Fruit fly (Drosophila melanogaster) Kc167 (cell line): ENCODE results near the gene CG1924.

Experiments used
- Myc ChIP-seq: fragments of >200 bp; optimal IDR thresholded peaks from 2 replicates; lab custom pipeline; 2017; ENCODE audit warnings: missing external identifiers
- Sin3A ChIP-seq: fragments of >200 bp; optimal IDR thresholded peaks from 2 replicates; lab custom pipeline; 2018; ENCODE audit warnings: missing external identifiers
- h ChIP-seq: fragments of >200 bp; optimal IDR thresholded peaks from 3 replicates; lab custom pipeline; 2018; ENCODE audit warnings: missing external identifiers
- insv ChIP-seq: fragments of >200 bp; optimal IDR thresholded peaks from 3 replicates; lab custom pipeline; 2018; ENCODE audit warnings: missing external identifiers
- psq ChIP-seq: fragments of >200 bp; optimal IDR thresholded peaks from 2 replicates; lab custom pipeline; 2017; ENCODE audit warnings: missing external identifiers
- ttk ChIP-seq: sonication (Bioruptor generic); optimal IDR thresholded peaks from 2 replicates; lab custom pipeline; 2017; ENCODE audit warnings: missing external identifiers

CG1924 gene

DNA sequence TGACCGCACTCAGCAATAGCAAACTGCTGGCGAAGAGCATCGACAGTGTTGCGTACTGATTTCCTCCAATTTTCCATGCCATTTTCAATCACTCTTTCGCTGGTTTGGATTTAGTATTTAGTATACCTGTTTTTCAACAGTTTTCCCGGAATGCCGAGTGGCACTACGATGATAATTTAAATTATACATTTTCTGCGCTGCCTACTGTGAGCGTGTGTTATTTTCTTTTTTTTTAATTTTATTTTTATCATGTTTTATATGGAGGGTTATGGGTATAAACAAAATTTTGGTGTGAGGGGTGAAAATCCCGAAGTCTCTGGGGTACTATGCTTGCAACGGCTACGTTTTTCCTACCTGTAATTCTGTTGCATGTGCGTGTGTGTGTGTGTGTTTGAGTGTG is at the start of gene CG1924:
TSS of gene CG1924 (minus strand) at position 101 of the 400 bp plus-strand sequence.
- no peak for TF ChIP-seq Myc
- TF ChIP-seq h (lab: Kevin White, UChicago) = no peak
- TF ChIP-seq Sin3A = no peak
- TF ChIP-seq insv (lab: Kevin White, UChicago) = no peak
- TF ChIP-seq ttk (lab: Kevin White, UChicago) = no peak
- no peak for TF ChIP-seq psq (lab: Kevin White, UChicago)

DNA sequence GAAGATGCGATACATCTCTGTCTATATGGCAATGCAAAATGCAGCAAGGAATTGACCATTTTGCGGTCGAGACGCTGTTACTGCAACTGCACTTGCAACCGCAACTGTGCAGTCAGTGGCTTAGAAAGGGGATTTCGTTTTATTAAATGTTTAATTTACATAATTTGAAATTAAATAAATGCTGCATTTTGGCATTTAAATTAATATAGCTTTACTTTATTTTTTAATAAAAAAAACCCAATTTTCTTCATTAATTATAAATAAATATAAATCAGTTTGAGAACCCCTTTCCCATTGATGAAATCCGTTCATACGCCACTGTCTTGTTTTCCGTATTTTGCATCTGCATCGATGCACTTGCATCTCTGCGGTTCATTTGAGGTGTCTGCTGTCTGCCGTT is 49.5 kb upstream of the CG1924 start:
- TF ChIP-seq ttk (lab: Kevin White, UChicago) = no peak
- TF ChIP-seq h (lab: Kevin White, UChicago) = no peak
- no peak for TF ChIP-seq insv (lab: Kevin White, UChicago)
- no peak for TF ChIP-seq Myc
- TF ChIP-seq psq (lab: Kevin White, UChicago) = no peak
- no peak for TF ChIP-seq Sin3A

DNA sequence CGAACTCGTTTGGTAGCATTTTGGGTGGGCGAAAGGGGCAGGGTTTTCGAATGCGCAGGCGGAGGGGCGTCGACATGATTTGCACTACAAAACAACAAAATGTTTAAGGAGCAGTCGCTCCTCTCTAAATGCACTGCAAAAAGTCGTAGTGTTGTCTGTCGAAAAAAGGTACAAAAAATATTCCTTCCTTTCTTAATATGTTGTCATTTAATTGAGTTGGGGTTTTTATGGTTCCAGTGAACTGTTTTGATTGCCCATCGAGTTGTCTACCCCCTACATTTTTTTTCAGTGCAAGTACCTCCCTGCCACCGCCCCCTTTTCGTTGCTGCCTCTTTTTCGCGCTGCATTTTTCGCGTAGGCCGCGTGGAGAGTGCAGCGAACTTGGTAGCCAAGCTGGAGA is 48.1 kb upstream of the CG1924 start:
- TF ChIP-seq h (lab: Kevin White, UChicago) = no peak
- TF ChIP-seq insv (lab: Kevin White, UChicago) = no peak
- no peak for TF ChIP-seq Sin3A
- TF ChIP-seq ttk (lab: Kevin White, UChicago) = no peak
- no peak for TF ChIP-seq Myc
- TF ChIP-seq psq (lab: Kevin White, UChicago) = no peak

DNA sequence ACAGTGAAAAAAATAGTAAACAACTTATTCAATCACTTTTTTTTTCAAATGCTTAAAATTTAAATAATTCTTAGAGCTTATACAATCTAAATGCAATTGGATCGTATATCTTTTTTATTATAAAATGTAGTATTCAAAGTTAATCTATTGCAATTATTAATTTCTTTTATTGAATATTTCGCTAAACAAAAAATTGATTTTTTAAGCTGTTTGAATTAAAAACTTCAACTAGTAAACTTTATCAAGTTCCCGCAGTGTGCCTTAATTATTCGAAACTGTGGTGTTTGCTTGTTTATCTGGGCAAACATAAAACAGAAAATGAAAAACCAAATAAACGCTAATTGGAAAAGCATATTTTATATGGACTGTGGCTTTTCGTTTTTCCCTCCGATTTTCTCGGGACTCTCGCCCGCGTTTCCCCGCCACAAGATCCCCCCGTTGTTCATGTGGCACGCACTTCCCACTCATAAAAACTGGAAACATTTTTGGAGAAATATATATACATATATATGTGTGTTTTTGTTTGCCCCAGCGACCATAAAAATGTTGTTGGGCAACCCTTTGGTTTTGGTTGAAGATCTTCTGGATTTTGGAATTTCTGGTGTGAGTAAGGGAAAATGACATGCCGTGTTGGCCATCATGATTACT is 47.0 kb upstream of the CG1924 start:
- TF ChIP-seq insv (lab: Kevin White, UChicago) = no peak
- no peak for TF ChIP-seq Sin3A
- no peak for TF ChIP-seq h (lab: Kevin White, UChicago)
- TF ChIP-seq psq (lab: Kevin White, UChicago) = no peak
- no peak for TF ChIP-seq ttk (lab: Kevin White, UChicago)
- TF ChIP-seq Myc = no peak

DNA sequence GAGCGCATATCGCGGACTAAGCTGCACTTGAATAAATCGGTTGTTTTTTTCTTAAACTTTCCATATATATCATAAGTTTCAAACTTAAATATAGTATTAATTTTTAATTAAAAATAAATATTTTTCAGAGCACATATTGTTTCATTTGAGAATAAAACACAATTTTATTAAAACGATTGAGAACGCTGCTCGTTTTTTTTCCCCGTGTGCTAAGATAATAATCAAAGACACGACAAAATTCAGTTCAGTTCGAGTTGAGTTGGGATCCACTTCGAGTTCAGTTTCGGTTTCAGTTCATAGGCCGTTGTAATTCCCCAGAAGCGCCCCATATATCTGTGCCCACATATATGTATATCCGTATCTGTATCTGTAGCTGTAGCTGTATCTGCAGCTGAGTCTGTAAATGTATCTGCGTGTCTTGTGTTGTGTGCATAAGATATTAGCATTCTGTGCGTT is 44.5 kb upstream of the CG1924 start:
- no peak for TF ChIP-seq insv (lab: Kevin White, UChicago)
- no peak for TF ChIP-seq Sin3A
- TF ChIP-seq h (lab: Kevin White, UChicago) = no peak
- TF ChIP-seq Myc = no peak
- no peak for TF ChIP-seq ttk (lab: Kevin White, UChicago)
- no peak for TF ChIP-seq psq (lab: Kevin White, UChicago)

DNA sequence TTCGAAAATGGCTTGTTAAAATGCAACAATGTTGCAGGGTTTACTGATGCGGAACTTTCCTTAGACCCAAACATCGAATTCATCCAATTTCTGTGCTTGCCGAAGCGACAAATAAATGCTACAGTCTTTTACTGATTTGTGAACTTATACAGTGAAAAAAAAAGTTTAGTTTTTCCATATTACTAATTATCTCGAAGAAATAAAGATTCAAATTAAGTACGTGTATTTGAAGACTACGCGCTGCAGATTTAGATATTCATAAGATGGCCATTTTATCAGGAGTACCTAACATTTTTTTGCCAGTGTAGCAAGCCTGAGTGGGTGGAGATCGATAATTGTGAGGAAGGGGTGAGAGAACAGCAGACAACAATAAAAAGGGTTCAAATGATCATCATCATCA is 43.1 kb upstream of the CG1924 start:
- TF ChIP-seq h (lab: Kevin White, UChicago) (no peak), Sin3A (no peak), ttk (lab: Kevin White, UChicago) (no peak), Myc (no peak), insv (lab: Kevin White, UChicago) (no peak), psq (lab: Kevin White, UChicago) (no peak)

DNA sequence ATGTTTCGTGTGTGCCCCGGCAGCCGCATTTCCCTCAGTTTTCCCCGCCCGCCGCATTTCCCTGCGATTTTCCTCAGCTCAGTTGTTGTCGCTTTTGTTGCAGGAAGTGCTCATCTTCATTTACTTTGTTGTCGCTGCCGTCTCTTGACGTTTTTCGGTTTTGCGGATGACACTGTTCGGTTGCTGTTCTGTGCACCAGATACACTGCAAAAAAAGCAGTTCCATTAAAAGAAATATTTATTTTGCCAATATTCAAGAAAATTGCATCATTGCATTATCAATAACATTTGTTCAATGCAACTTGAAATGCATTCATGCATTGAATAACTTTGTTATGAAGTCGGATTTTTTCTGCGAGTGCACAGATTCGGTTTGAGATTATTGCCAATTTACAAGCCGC is 39.1 kb upstream of the CG1924 start:
- TF ChIP-seq ttk (lab: Kevin White, UChicago) = no peak
- TF ChIP-seq insv (lab: Kevin White, UChicago) = no peak
- no peak for TF ChIP-seq Sin3A
- no peak for TF ChIP-seq Myc

DNA sequence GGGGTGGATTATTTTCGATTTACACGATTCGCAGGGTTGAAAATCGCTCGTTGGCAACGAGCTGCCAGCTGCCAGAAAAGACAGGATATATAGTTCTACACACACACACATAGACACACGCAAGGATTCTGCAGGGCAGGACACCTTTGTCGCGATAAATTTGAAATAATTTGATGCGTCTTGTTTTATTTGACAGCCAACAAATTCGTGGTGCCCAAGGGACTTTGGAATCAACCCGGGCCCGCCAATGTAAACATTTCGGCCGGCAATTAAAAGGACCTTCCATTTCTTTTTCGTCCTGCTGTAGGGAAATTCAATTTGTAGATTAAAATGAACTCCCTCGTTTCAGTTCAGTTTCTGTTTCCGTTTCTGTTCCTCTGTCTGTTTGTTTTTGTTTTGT is 34.3 kb upstream of the CG1924 start:
- TF ChIP-seq Myc (no peak), Sin3A (no peak), psq (lab: Kevin White, UChicago) (no peak), insv (lab: Kevin White, UChicago) (no peak), ttk (lab: Kevin White, UChicago) (no peak), h (lab: Kevin White, UChicago) (no peak)

DNA sequence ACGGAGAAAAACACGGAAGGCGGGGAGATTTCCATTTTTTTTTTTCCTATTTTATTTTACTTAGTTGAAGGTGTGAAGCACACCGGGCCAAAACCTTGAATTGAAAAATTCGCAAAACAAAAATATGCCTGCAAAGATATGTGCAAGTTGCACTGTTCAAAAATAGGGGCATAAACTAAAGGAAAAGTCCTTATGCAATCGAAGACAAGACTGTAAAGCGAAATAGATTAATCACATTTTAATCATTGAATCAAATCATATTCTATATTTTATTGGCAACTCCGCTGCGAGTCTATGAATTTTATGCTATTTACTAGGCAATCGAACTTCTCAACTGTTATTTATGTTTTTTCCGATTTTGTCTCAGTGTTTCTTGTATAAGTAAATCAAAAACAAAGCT is 29.2 kb upstream of the CG1924 start:
- TF ChIP-seq Sin3A = no peak
- TF ChIP-seq insv (lab: Kevin White, UChicago) = no peak
- no peak for TF ChIP-seq Myc
- TF ChIP-seq ttk (lab: Kevin White, UChicago) = no peak
- no peak for TF ChIP-seq psq (lab: Kevin White, UChicago)
- no peak for TF ChIP-seq h (lab: Kevin White, UChicago)

DNA sequence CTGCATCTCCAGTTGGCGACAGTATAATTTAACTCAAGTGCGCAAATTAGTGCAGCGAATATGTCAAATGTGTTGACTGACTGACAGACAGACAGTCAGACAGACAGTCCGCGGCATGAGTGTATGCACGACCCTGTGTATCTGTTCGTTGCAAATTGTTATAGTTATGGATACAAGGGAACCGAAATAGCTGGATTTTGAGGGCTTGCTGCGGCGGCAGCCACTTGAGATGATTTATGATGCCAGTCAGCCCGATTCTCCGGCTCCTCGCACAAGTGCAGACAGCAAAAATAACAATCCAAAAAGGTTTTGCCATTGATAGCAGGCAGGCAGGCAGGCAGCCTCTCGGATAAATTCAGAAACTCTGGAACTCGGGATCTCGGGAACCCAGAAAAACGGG is 28.7 kb upstream of the CG1924 start:
- TF ChIP-seq h (lab: Kevin White, UChicago) (no peak), ttk (lab: Kevin White, UChicago) (no peak), psq (lab: Kevin White, UChicago) (no peak)

DNA sequence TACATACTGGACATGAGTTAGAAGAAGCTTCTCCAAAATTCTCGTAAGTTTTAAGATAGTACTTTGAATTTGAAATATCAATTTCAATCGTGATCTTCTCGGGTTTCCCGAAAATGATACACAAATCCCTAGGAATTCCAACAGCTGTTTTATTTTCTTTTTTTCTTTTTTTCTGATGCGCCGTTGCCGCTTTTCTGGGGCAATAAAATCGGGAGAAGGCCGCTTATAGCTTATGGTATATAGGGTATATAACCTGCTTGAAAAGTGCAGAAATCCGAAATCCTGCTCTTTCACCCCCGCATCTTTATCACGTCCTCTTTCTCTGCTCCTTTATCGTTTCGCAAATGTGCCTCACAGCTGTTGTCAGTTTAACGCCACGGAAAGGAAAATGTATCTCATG is 27.8 kb upstream of the CG1924 start:
- no peak for TF ChIP-seq psq (lab: Kevin White, UChicago)
- no peak for TF ChIP-seq ttk (lab: Kevin White, UChicago)
- TF ChIP-seq Myc = no peak
- TF ChIP-seq h (lab: Kevin White, UChicago) = no peak
- no peak for TF ChIP-seq insv (lab: Kevin White, UChicago)
- no peak for TF ChIP-seq Sin3A

DNA sequence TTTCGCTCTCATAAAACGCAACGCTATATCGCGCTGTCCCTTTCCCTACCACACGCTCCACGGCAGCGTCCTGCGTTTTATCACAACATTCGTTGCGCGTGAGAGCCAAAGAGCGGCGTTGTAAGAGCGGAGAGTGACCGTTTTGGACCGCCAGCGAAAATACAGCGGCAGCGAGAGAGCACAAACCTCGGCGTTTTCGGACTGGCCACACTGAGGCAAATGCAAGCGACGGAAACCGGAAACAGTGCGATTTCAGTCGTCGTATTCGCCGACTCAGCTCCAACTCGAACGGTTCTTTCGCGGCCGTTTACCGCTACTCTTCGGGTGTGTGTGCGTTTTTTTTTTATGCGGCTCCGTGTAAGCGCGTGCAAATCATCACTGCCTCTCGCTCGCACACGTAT is 25.1 kb upstream of the CG1924 start:
- TF ChIP-seq ttk (lab: Kevin White, UChicago) (no peak), h (lab: Kevin White, UChicago) (no peak), Sin3A (no peak), psq (lab: Kevin White, UChicago) (no peak), Myc (no peak), insv (lab: Kevin White, UChicago) (no peak)

DNA sequence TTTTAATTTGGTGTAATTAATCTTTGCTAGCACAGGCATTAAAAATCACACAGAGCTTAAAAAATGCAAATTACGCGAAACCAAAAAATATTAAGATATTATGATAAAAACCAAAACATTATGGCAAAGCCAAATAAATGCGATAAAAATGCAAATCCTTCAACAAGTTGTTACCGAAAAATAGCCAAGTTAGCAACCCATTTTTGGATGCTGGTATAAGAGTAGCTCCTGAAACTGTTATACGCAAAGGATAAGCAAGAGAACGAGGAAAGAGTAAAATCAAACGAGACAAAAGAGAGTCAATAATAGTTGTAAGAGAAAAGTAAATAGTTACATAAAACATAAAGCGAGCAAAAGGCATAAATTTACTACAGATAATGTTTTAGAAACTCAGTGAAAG is 24.3 kb upstream of the CG1924 start:
- TF ChIP-seq insv (lab: Kevin White, UChicago) (no peak), psq (lab: Kevin White, UChicago) (no peak), Myc (no peak), h (lab: Kevin White, UChicago) (no peak), Sin3A (no peak), ttk (lab: Kevin White, UChicago) (no peak)
